Fruit fly (Drosophila melanogaster) whole organism: ENCODE data around the gene Tfb5.

Source experiments
- CG8478 ChIP-seq: fragments of >200 bp; optimal IDR thresholded peaks from 2 replicates; lab custom pipeline; 2018; ENCODE audit warnings: inconsistent platforms
- EcR ChIP-seq, 2 experiments: fragments of >200 bp; optimal IDR thresholded peaks; 2 replicates each; lab custom pipeline; 2017; ENCODE audit warnings: missing biosample characterization in 2 of 2, missing genetic modification characterization in 2 of 2, missing genetic modification reagents in 2 of 2
- pan ChIP-seq: fragments of >200 bp; optimal IDR thresholded peaks from 2 replicates; lab custom pipeline; 2017
- psq ChIP-seq: fragments of >200 bp; optimal IDR thresholded peaks from 2 replicates; lab custom pipeline; 2017

DNA sequence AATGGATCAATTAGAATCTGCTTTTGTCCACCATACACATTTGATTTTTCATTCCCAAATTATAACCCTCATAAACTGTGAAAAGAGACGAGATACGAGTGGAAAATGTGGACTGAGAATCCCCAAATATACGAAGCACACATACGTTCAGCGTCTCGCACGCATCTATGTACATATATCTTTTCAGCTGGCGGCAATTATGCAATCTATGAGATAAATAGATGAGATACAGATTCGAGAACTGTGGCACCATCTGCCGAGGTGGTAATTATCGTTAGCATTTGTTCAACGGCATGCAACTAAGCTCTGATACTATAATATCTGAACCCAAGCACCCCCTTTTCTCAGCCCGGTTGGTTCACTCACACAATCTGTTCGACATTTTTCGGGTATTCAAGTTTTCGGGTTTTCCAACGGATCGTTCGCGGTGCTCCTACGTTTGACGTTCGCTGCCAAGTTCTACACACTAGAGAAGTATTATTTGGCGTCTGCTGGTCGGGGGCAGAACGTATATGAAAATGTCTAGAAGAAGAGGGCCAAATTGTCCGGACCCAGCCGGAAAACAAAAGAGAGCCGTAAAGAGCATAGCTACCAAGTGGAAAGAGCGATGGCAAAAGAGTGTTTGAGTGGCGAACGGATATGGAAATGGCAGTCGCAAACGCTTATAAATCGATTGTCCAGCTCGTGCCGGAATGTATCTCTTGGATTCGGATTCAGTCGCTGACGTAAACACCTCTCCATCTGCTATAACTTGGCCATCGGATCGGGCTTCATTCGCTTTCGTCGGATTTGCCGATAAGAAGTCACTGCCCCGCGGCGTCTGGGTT, 15.4 kb downstream of the Tfb5 start:
- no peak for TF ChIP-seq psq
- TF ChIP-seq pan (lab: Kevin White, UChicago) = no peak
- TF ChIP-seq CG8478 (lab: Kevin White, UChicago) = no peak
- no peak for TF ChIP-seq EcR (GFP tag; optimal IDR thresholded peaks at IDR 0.05; lab: Kevin White, UChicago)
